Fruit fly (Drosophila melanogaster): ENCODE data around the gene myd.

myd gene

dm6 chr3R:19226137-19226873 is 45.8 kb downstream of the myd start, which contains the start of gene vib (continued):
- TF ChIP-seq kah (GFP tag; optimal IDR thresholded peaks at IDR 0.05) = no peak
- TF ChIP-seq gsb-n (tag; optimal IDR thresholded peaks at IDR 0.05) = peak; percentile 54
- peak; percentile 89 for TF ChIP-seq unc-4 (GFP tag; IDR thresholded peaks at IDR 0.05; ENCODE audit: partially characterized antibody)
- peak; percentile 77 for TF ChIP-seq Rfx (GFP tag; IDR thresholded peaks at IDR 0.05)
- TF ChIP-seq CG11560 (tag; IDR thresholded peaks at IDR 0.05) = no peak
- TF ChIP-seq CG30020 (tag; optimal IDR thresholded peaks at IDR 0.05) = no peak
- no peak for TF ChIP-seq Eip74EF (GFP tag; optimal IDR thresholded peaks at IDR 0.05)
- no peak for TF ChIP-seq Hr51 (GFP tag; optimal IDR thresholded peaks at IDR 0.05)
- TF ChIP-seq mam (GFP tag; optimal IDR thresholded peaks at IDR 0.05) = no peak
- TF ChIP-seq gcm2 (GFP tag; optimal IDR thresholded peaks at IDR 0.05) = no peak
- TF ChIP-seq crp (GFP tag; optimal IDR thresholded peaks at IDR 0.05) = peak in 1 of 2 experiments; percentile 1
- TF ChIP-seq ase (GFP tag; IDR thresholded peaks at IDR 0.05) = no peak
- TF ChIP-seq CG13287 (GFP tag; IDR thresholded peaks at IDR 0.05; ENCODE audit: partially characterized antibody) = peak; percentile 93
- TF ChIP-seq pros (GFP tag; optimal IDR thresholded peaks at IDR 0.05) = no peak
- peak; percentile 55 for TF ChIP-seq CG4424 (GFP tag; optimal IDR thresholded peaks at IDR 0.05)
- TF ChIP-seq CG33213 (GFP tag; optimal IDR thresholded peaks at IDR 0.05) = peak; percentile 24
- no peak for TF ChIP-seq gro (GFP tag; optimal IDR thresholded peaks at IDR 0.05)
- TF ChIP-seq Rx (GFP tag; IDR thresholded peaks at IDR 0.05) = no peak
- TF ChIP-seq CG13296 (GFP tag; optimal IDR thresholded peaks at IDR 0.05) = no peak
- peak; percentile 32; the same call in 1 of the 3 replicates for TF ChIP-seq dysf (GFP tag; IDR thresholded peaks at IDR 0.05)
- peak; percentile 82 for TF ChIP-seq ci (GFP tag; IDR thresholded peaks at IDR 0.05)
- TF ChIP-seq sens (GFP tag) = peak; percentile 47
- TF ChIP-seq lmd (GFP tag; IDR thresholded peaks at IDR 0.05) = no peak
- TF ChIP-seq seq (GFP tag; IDR thresholded peaks at IDR 0.05) = peak; percentile 20; the same call in 1 of the 2 replicates
- TF ChIP-seq esg (GFP tag; conservative IDR thresholded peaks at IDR 0.05) = 0 out of 2 replicates have a peak, but pooled peaks have one; percentile 12
- peak; percentile 36 for TF ChIP-seq CG8388 (GFP tag; optimal IDR thresholded peaks at IDR 0.05)
- 0 out of 3 replicates have a peak, but pooled peaks have one; percentile 26 for TF ChIP-seq CG2889 (GFP tag; IDR thresholded peaks at IDR 0.05)
- TF ChIP-seq CG14710 (tag; optimal IDR thresholded peaks at IDR 0.05) = peak; percentile 68
- TF ChIP-seq Ptx1 (GFP tag; IDR thresholded peaks at IDR 0.05) = peak; percentile 25; the same call in 1 of the 2 replicates
- TF ChIP-seq z (GFP tag; IDR thresholded peaks at IDR 0.05) = no peak
- TF ChIP-seq CG15011 (GFP tag; optimal IDR thresholded peaks at IDR 0.05) = no peak
- TF ChIP-seq Nf-YC (tag; optimal IDR thresholded peaks at IDR 0.05) = no peak
- no peak for TF ChIP-seq h (optimal IDR thresholded peaks at IDR 0.05)
- peak; percentile 54 for TF ChIP-seq CG15601 (tag; optimal IDR thresholded peaks at IDR 0.05)
- no peak for TF ChIP-seq CG4854 (GFP tag; optimal IDR thresholded peaks at IDR 0.05)
- peak; percentile 59 for TF ChIP-seq CG7556 (GFP tag; optimal IDR thresholded peaks at IDR 0.05)
- peak; percentile 57 for TF ChIP-seq HHEX (GFP tag; optimal IDR thresholded peaks at IDR 0.05)
- peak; percentile 57 for TF ChIP-seq CG6854 (GFP tag; optimal IDR thresholded peaks at IDR 0.05)
- TF ChIP-seq CG3407 (GFP tag; optimal IDR thresholded peaks at IDR 0.05) = no peak
- peak; percentile 10 for TF ChIP-seq Nf-YB (GFP tag; optimal IDR thresholded peaks at IDR 0.05)
- TF ChIP-seq dmrt99B (tag; optimal IDR thresholded peaks at IDR 0.05) = no peak
- TF ChIP-seq CG1602 (GFP tag; optimal IDR thresholded peaks at IDR 0.05) = peak; percentile 37
- TF ChIP-seq Fer2 (tag; optimal IDR thresholded peaks at IDR 0.05) = no peak
- TF ChIP-seq Spps (tag; optimal IDR thresholded peaks at IDR 0.05) = peak; percentile 2
- TF ChIP-seq D (optimal IDR thresholded peaks at IDR 0.05) = no peak
- no peak for TF ChIP-seq D (GFP tag; optimal IDR thresholded peaks at IDR 0.05)
- TF ChIP-seq bcd (GFP tag; optimal IDR thresholded peaks at IDR 0.05) = peak; percentile 27
- peak; percentile 95 for TF ChIP-seq hb (GFP tag; IDR thresholded peaks at IDR 0.05; ENCODE audit: partially characterized antibody)
- TF ChIP-seq CG9727 (GFP tag; optimal IDR thresholded peaks at IDR 0.05) = peak; percentile 44
